Worm (Caenorhabditis elegans) whole organism, L3 larva: ENCODE results near the gene madf-3.

Experiments used
- ceh-82 ChIP-seq: fragments of 150-350 bp; optimal IDR thresholded peaks from 2 replicates; lab custom pipeline; 2014; ENCODE audit warnings: missing biosample characterization, missing genetic modification characterization
- lin-15B ChIP-seq: fragments of 150-350 bp; optimal IDR thresholded peaks from 2 replicates; lab custom pipeline; 2014; ENCODE audit warnings: missing biosample characterization, missing genetic modification characterization
- lin-39 ChIP-seq: fragments of 150-350 bp; optimal IDR thresholded peaks from 2 replicates; lab custom pipeline; 2018; ENCODE audit warnings: missing biosample characterization, missing genetic modification reagents, missing genetic modification characterization
- mdl-1 ChIP-seq: fragments of 150-350 bp; optimal IDR thresholded peaks from 2 replicates; lab custom pipeline; 2014; ENCODE audit warnings: missing biosample characterization, missing genetic modification characterization
- mml-1 ChIP-seq: fragments of 150-350 bp; sonication (generic microtip); optimal IDR thresholded peaks from 3 replicates; lab custom pipeline; 2014; ENCODE audit warnings: missing biosample characterization, missing genetic modification characterization
- nhr-23 ChIP-seq: fragments of 150-350 bp; optimal IDR thresholded peaks from 2 replicates; lab custom pipeline; 2014; ENCODE audit warnings: missing biosample characterization, missing genetic modification reagents, missing genetic modification characterization
- nhr-28 ChIP-seq: fragments of 150-350 bp; optimal IDR thresholded peaks from 2 replicates; lab custom pipeline; 2014; ENCODE audit warnings: missing biosample characterization, missing genetic modification characterization
- nhr-77 ChIP-seq: fragments of 150-350 bp; optimal IDR thresholded peaks from 2 replicates; lab custom pipeline; 2014; ENCODE audit warnings: missing biosample characterization, missing genetic modification characterization
- pha-4 ChIP-seq: fragments of 150-350 bp; optimal IDR thresholded peaks from 2 replicates; lab custom pipeline; 2014; ENCODE audit warnings: missing biosample characterization, missing genetic modification reagents, missing genetic modification characterization
- snpc-4 ChIP-seq: fragments of 150-350 bp; optimal IDR thresholded peaks from 2 replicates; lab custom pipeline; 2014; ENCODE audit warnings: missing biosample characterization, missing genetic modification characterization
- unc-39 ChIP-seq: sonication (generic microtip); optimal IDR thresholded peaks from 4 replicates; lab custom pipeline; 2017; ENCODE audit warnings: missing biosample characterization, missing genetic modification characterization
- unc-62 ChIP-seq: fragments of 150-350 bp; sonication (generic microtip); optimal IDR thresholded peaks from 4 replicates; lab custom pipeline; 2014; ENCODE audit warnings: missing biosample characterization, missing genetic modification reagents, missing genetic modification characterization

- no peak for TF ChIP-seq lin-15B (tag; lab: Kevin White, UChicago)
- TF ChIP-seq lin-39, result no peak
- TF ChIP-seq snpc-4 (tag; lab: Kevin White, UChicago), result no peak
- TF ChIP-seq unc-62 (GFP tag; lab: Kevin White, UChicago), result no peak
- TF ChIP-seq pha-4 (tag; lab: Kevin White, UChicago), result no peak
- TF ChIP-seq nhr-77, result no peak
- TF ChIP-seq mdl-1, result no peak
- TF ChIP-seq mml-1 (tag; lab: Kevin White, UChicago), result no peak
- TF ChIP-seq nhr-28 (tag; lab: Kevin White, UChicago), result no peak
- TF ChIP-seq ceh-82, result no peak
- TF ChIP-seq unc-39, result no peak
- no peak for TF ChIP-seq nhr-23 (tag; lab: Kevin White, UChicago)
Observed at ce11 chrII:4301307-4301706, 33.2 kb upstream of the madf-3 start, which contains the start of gene gtf-2F1.
